Worm (Caenorhabditis elegans) whole organism, L2 larva: ENCODE measurements around the gene Y50D4A.6.

ENCODE experiments used
- ZK546.5 ChIP-seq: sonication (generic microtip); optimal IDR thresholded peaks from 2 replicates; lab custom pipeline; 2017; ENCODE audit warnings: missing biosample characterization, missing genetic modification characterization
- ama-1 ChIP-seq: fragments of 150-350 bp; optimal IDR thresholded peaks from 2 replicates; lab custom pipeline; 2018; ENCODE audit warnings: inconsistent platforms
- elt-1 ChIP-seq: fragments of 150-350 bp; optimal IDR thresholded peaks from 2 replicates; lab custom pipeline; 2014; ENCODE audit warnings: missing biosample characterization, missing genetic modification characterization
- elt-3 ChIP-seq: sonication (generic microtip); optimal IDR thresholded peaks from 2 replicates; lab custom pipeline; 2017; ENCODE audit warnings: missing biosample characterization, missing genetic modification characterization
- fos-1 ChIP-seq: fragments of 150-350 bp; optimal IDR thresholded peaks from 2 replicates; lab custom pipeline; 2014; ENCODE audit warnings: missing biosample characterization, missing genetic modification characterization
- lin-11 ChIP-seq: fragments of 150-350 bp; sonication (generic microtip); optimal IDR thresholded peaks from 2 replicates; lab custom pipeline; 2014; ENCODE audit warnings: missing biosample characterization, missing genetic modification characterization, inconsistent platforms, mixed read lengths
- nhr-237 ChIP-seq: fragments of 150-350 bp; optimal IDR thresholded peaks from 2 replicates; lab custom pipeline; 2014; ENCODE audit warnings: missing biosample characterization, missing genetic modification characterization
- unc-39 ChIP-seq: fragments of 150-350 bp; optimal IDR thresholded peaks from 2 replicates; lab custom pipeline; 2014; ENCODE audit warnings: missing biosample characterization, missing genetic modification characterization
- zag-1 ChIP-seq: fragments of 150-350 bp; optimal IDR thresholded peaks from 2 replicates; lab custom pipeline; 2014; ENCODE audit warnings: missing biosample characterization, missing genetic modification characterization
- ztf-11 ChIP-seq: sonication (generic microtip); optimal IDR thresholded peaks from 2 replicates; lab custom pipeline; 2017; ENCODE audit warnings: missing biosample characterization, missing genetic modification characterization
- ztf-4 ChIP-seq: fragments of 150-350 bp; optimal IDR thresholded peaks from 2 replicates; lab custom pipeline; 2014; ENCODE audit warnings: missing biosample characterization, missing genetic modification characterization

ce11 chrV:1226239-1226638 is 27.2 kb upstream of the Y50D4A.6 start:
- no peak for TF ChIP-seq elt-3 (tag; lab: Kevin White, UChicago)
- no peak for TF ChIP-seq ZK546.5 (tag; lab: Kevin White, UChicago)
- TF ChIP-seq zag-1: no peak
- no peak for TF ChIP-seq nhr-237 (tag; lab: Kevin White, UChicago)
- TF ChIP-seq lin-11 (tag; lab: Kevin White, UChicago): no peak
- no peak for TF ChIP-seq ztf-4 (tag; lab: Kevin White, UChicago)
- no peak for TF ChIP-seq elt-1
- TF ChIP-seq fos-1 (tag; lab: Kevin White, UChicago): no peak
- TF ChIP-seq ztf-11 (tag; lab: Kevin White, UChicago): no peak
- no peak for TF ChIP-seq unc-39 (tag; lab: Kevin White, UChicago)
- TF ChIP-seq ama-1 (lab: Kevin White, UChicago): no peak
